Worm (Caenorhabditis elegans) whole organism, L2 larva: ENCODE data around the gene cuc-1.

ENCODE experiments used
- ceh-16 ChIP-seq: fragments of 150-350 bp; optimal IDR thresholded peaks from 2 replicates; lab custom pipeline; 2014; ENCODE audit warnings: missing biosample characterization, missing genetic modification characterization
- lin-11 ChIP-seq: fragments of 150-350 bp; sonication (generic microtip); optimal IDR thresholded peaks from 2 replicates; lab custom pipeline; 2014; ENCODE audit warnings: missing biosample characterization, missing genetic modification characterization, inconsistent platforms, mixed read lengths
- lsy-2 ChIP-seq, 2 experiments: fragments of 150-350 bp in 1 of 2; sonication (generic microtip) in 1 of 2; optimal IDR thresholded peaks; 2 replicates each; lab custom pipeline; 2014 to 2017; ENCODE audit warnings: missing biosample characterization in 2 of 2, missing genetic modification characterization in 2 of 2
- nhr-237 ChIP-seq: fragments of 150-350 bp; optimal IDR thresholded peaks from 2 replicates; lab custom pipeline; 2014; ENCODE audit warnings: missing biosample characterization, missing genetic modification characterization
- sem-4 ChIP-seq: fragments of 150-350 bp; optimal IDR thresholded peaks from 2 replicates; lab custom pipeline; 2014; ENCODE audit warnings: missing biosample characterization, missing genetic modification reagents, missing genetic modification characterization

Gene cuc-1

ce11 chrIII:7814159-7815055 lies 46.4 kb downstream of the cuc-1 start, which contains the start of gene egl-5:
Gene egl-5 (plus strand): TSS chrIII:7814374.
- TF ChIP-seq sem-4 (tag; lab: Kevin White, UChicago) (peak; percentile 100), ceh-16 (tag; lab: Kevin White, UChicago) (no peak), nhr-237 (tag; lab: Kevin White, UChicago) (no peak), lsy-2 (tag; optimal IDR thresholded peaks at IDR 0.05; lab: Kevin White, UChicago) (peak in 1 of 2 experiments; percentile 25)

DNA sequence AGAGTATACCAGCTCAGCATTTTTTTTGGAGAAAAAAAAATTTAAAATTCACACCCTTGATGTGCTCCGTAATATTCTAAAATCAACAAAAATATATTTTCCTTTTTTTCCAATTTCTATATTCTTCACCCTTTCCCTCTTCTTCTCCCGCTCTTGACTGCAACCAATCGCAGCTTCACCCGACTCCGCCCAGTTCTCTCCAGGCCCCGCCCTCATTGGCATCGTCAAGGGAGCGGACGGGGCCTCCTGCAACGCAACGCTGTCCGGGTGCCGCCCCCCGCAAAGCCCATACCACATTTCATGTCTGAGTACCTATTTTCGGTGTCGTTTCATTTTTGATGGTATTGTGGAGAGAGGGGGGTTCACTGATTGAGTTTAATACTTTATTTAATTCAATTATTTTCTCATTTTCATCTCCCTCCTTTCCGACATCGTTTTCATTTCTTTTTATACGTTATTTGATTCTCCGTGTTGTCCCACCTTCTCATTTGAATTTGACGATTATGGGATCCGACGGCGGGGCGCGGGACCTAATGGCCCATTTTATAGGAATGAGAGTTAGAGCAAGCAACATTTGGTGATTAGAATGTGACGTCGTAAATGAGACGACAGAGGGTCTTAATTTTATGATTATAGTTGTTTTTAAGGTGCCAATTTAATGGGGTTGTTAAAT lies 48.4 kb downstream of the cuc-1 start:
- TF ChIP-seq lin-11 (tag; lab: Kevin White, UChicago) (no peak), lsy-2 (tag; optimal IDR thresholded peaks at IDR 0.05; lab: Kevin White, UChicago) (peak; percentile 6 to 37), sem-4 (tag; lab: Kevin White, UChicago) (peak; percentile 37)
- TF ChIP-seq, all 48 proteins: peak for 2
